Worm (Caenorhabditis elegans) whole organism, L2 larva: Measurements from ENCODE around the gene R06B10.7.

Experiments
- C34F6.9 ChIP-seq: fragments of 150-350 bp; optimal IDR thresholded peaks from 2 replicates; lab custom pipeline; 2014; ENCODE audit warnings: missing biosample characterization, missing genetic modification characterization
- lin-13 ChIP-seq: fragments of 150-350 bp; optimal IDR thresholded peaks from 2 replicates; lab custom pipeline; 2014; ENCODE audit warnings: missing biosample characterization, missing genetic modification reagents, missing genetic modification characterization
- lsy-2 ChIP-seq, 2 experiments: fragments of 150-350 bp in 1 of 2; sonication (generic microtip) in 1 of 2; optimal IDR thresholded peaks; 2 replicates each; lab custom pipeline; 2014 to 2017; ENCODE audit warnings: missing biosample characterization in 2 of 2, missing genetic modification characterization in 2 of 2
- nhr-25 ChIP-seq: fragments of 150-350 bp; sonication (generic microtip); optimal IDR thresholded peaks from 3 replicates; lab custom pipeline; 2014; ENCODE audit warnings: missing biosample characterization, missing genetic modification characterization

DNA sequence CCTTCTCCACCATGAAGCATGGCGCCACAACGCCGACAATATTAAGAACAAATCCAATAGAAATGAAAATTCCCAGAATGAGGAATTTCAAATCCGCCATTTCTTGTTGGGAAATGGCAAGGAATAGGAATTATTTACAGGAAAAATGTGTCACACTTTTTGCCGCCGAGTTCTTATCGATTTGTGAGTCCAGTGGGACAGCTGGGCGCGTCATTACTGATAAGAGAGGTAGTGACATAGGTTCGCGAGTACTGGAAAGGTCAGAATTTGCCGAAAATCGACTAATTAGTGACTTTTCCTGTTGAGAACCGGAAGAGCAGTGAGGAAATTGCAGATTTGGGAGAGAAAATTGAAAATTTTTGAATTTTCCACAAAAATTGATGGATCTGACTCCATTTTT lies 27.0 kb upstream of the R06B10.7 start:
- TF ChIP-seq lsy-2 (tag; optimal IDR thresholded peaks at IDR 0.05; lab: Kevin White, UChicago), result no peak
- TF ChIP-seq nhr-25 (tag; lab: Kevin White, UChicago), result no peak
- TF ChIP-seq C34F6.9 (tag; lab: Kevin White, UChicago), result no peak
- TF ChIP-seq lin-13 (GFP tag; lab: Kevin White, UChicago), result no peak
